Worm (Caenorhabditis elegans) whole organism, L4 larva: ENCODE measurements around the gene Y50D4B.1.
A peak's percentile ranks its signal among the peaks of the same experiment; 100 is the strongest.

ENCODE experiments used
- D1046.2 ChIP-seq: fragments of 200-800 bp; sonication (Bioruptor generic); IDR thresholded peaks from 2 replicates; pipeline ENCODE4 v1.3.6; 2022; ENCODE audit warnings: missing genetic modification characterization, missing compliant biosample characterization
- F10B5.3 ChIP-seq: sonication (generic microtip); optimal IDR thresholded peaks from 2 replicates; lab custom pipeline; 2016; ENCODE audit warnings: mild to moderate bottlenecking, missing genetic modification characterization, missing compliant biosample characterization
- F26F4.8 ChIP-seq: fragments of 200-800 bp; sonication (Bioruptor generic); conservative IDR thresholded peaks from 2 replicates; pipeline ENCODE4 v1.3.6; 2022; ENCODE audit warnings: missing genetic modification characterization, missing compliant biosample characterization
- R02D3.7 ChIP-seq: fragments of 150-350 bp; sonication (generic microtip); optimal IDR thresholded peaks from 3 replicates; lab custom pipeline; 2014; ENCODE audit warnings: missing biosample characterization, missing genetic modification characterization
- Y105C5A.15 ChIP-seq: fragments of 200-800 bp; sonication (Bioruptor generic); IDR thresholded peaks from 2 replicates; pipeline ENCODE4 v1.3.6; 2022; ENCODE audit warnings: missing genetic modification characterization, missing compliant biosample characterization
- Y48G9A.11 ChIP-seq: fragments of 200-800 bp; sonication (Bioruptor generic); IDR thresholded peaks from 2 replicates; pipeline ENCODE4 v1.3.6; 2022; ENCODE audit warnings: missing genetic modification reagents, missing genetic modification characterization, missing compliant biosample characterization
- Y75B8A.6 ChIP-seq: fragments of 200-800 bp; sonication (Bioruptor generic); IDR thresholded peaks from 2 replicates; pipeline ENCODE4 v1.3.6; 2022; ENCODE audit warnings: missing genetic modification reagents, missing genetic modification characterization, missing compliant biosample characterization
- ZK337.2 ChIP-seq: fragments of 200-800 bp; sonication (Bioruptor generic); IDR thresholded peaks from 2 replicates; pipeline ENCODE4 v1.3.6; 2022; ENCODE audit warnings: missing genetic modification reagents, missing genetic modification characterization, missing compliant biosample characterization
- aly-2 ChIP-seq: sonication (generic microtip); optimal IDR thresholded peaks from 2 replicates; lab custom pipeline; 2018; ENCODE audit warnings: missing biosample characterization, missing genetic modification characterization
- arid-1 ChIP-seq: fragments of 200-800 bp; sonication (Bioruptor generic); conservative IDR thresholded peaks from 2 replicates; pipeline ENCODE4 v1.3.6; 2022; ENCODE audit warnings: missing genetic modification reagents, missing genetic modification characterization, missing compliant biosample characterization
- ceh-28 ChIP-seq: fragments of 150-350 bp; optimal IDR thresholded peaks from 2 replicates; lab custom pipeline; 2014; ENCODE audit warnings: missing biosample characterization, missing genetic modification reagents, missing genetic modification characterization
- ceh-32 ChIP-seq: sonication (generic microtip); optimal IDR thresholded peaks from 2 replicates; lab custom pipeline; 2016; ENCODE audit warnings: mild to moderate bottlenecking, missing genetic modification characterization, missing compliant biosample characterization; ENCODE audit not compliant: poor library complexity
- ceh-44 ChIP-seq: fragments of 200-800 bp; sonication (Bioruptor generic); IDR thresholded peaks from 2 replicates; pipeline ENCODE4 v1.3.6; 2022; ENCODE audit warnings: missing genetic modification reagents, missing genetic modification characterization, missing compliant biosample characterization
- ceh-62 ChIP-seq: sonication (generic microtip); optimal IDR thresholded peaks from 2 replicates; lab custom pipeline; 2017; ENCODE audit warnings: missing biosample characterization, missing genetic modification characterization
- ceh-82 ChIP-seq: sonication (generic microtip); optimal IDR thresholded peaks from 2 replicates; lab custom pipeline; 2017; ENCODE audit warnings: missing biosample characterization, missing genetic modification characterization
- daf-12 ChIP-seq: fragments of 150-350 bp; optimal IDR thresholded peaks from 2 replicates; lab custom pipeline; 2014; ENCODE audit warnings: missing biosample characterization, missing genetic modification reagents, missing genetic modification characterization
- dmd-6 ChIP-seq: fragments of 200-800 bp; sonication (Bioruptor generic); IDR thresholded peaks from 2 replicates; pipeline ENCODE4 v1.3.6; 2022; ENCODE audit warnings: missing genetic modification reagents, missing genetic modification characterization, missing compliant biosample characterization
- dmd-9 ChIP-seq: fragments of 200-800 bp; sonication (Bioruptor generic); IDR thresholded peaks from 2 replicates; pipeline ENCODE4 v1.3.6; 2022; ENCODE audit warnings: missing genetic modification reagents, missing genetic modification characterization, missing compliant biosample characterization
- duxl-1 ChIP-seq: sonication (generic microtip); optimal IDR thresholded peaks from 2 replicates; lab custom pipeline; 2016; ENCODE audit warnings: mild to moderate bottlenecking, missing genetic modification characterization, moderate library complexity, missing compliant biosample characterization; ENCODE audit not compliant: poor library complexity
- dve-1 ChIP-seq: sonication (generic microtip); optimal IDR thresholded peaks from 2 replicates; lab custom pipeline; 2017; ENCODE audit warnings: antibody characterized with exemption, mild to moderate bottlenecking, missing genetic modification characterization, missing compliant biosample characterization; ENCODE audit not compliant: insufficient read depth
- egl-27 ChIP-seq: sonication (generic microtip); optimal IDR thresholded peaks from 3 replicates; lab custom pipeline; 2017; ENCODE audit warnings: missing biosample characterization, missing genetic modification reagents, missing genetic modification characterization
- egl-43 ChIP-seq: fragments of 200-800 bp; sonication (Bioruptor generic); IDR thresholded peaks from 2 replicates; pipeline ENCODE4 v1.3.6; 2022; ENCODE audit warnings: missing genetic modification reagents, missing genetic modification characterization, missing compliant biosample characterization
- fkh-10 ChIP-seq: fragments of 150-350 bp; optimal IDR thresholded peaks from 2 replicates; lab custom pipeline; 2014; ENCODE audit warnings: missing biosample characterization, missing genetic modification reagents, missing genetic modification characterization
- hlh-11 ChIP-seq: fragments of 200-800 bp; sonication (Bioruptor generic); optimal IDR thresholded peaks from 2 replicates; lab custom pipeline; 2018; ENCODE audit warnings: mild to moderate bottlenecking, missing genetic modification characterization, missing compliant biosample characterization
- hlh-30 ChIP-seq: sonication (generic microtip); optimal IDR thresholded peaks from 2 replicates; lab custom pipeline; 2017; ENCODE audit warnings: antibody characterized with exemption, mild to moderate bottlenecking, missing genetic modification characterization, missing compliant biosample characterization; ENCODE audit not compliant: insufficient read depth
- lin-29 ChIP-seq: fragments of 200-800 bp; sonication (Bioruptor generic); IDR thresholded peaks from 2 replicates; pipeline ENCODE4 v1.3.6; 2022; ENCODE audit warnings: missing genetic modification reagents, missing genetic modification characterization, missing compliant biosample characterization
- lsy-2 ChIP-seq, 2 experiments: fragments of 150-350 bp in 1 of 2; sonication (generic microtip) in 1 of 2; optimal IDR thresholded peaks; 2 replicates each; lab custom pipeline; 2014 to 2017; ENCODE audit warnings: missing biosample characterization in 2 of 2, missing genetic modification characterization in 2 of 2
- mdl-1 ChIP-seq, 2 experiments: fragments of 150-350 bp in 1 of 2; sonication (generic microtip) in 1 of 2; optimal IDR thresholded peaks; 2 replicates each; lab custom pipeline; 2014 to 2017; ENCODE audit warnings: missing biosample characterization in 2 of 2, missing genetic modification characterization in 2 of 2
- mdt-29 ChIP-seq: fragments of 200-800 bp; sonication (Bioruptor generic); IDR thresholded peaks from 2 replicates; pipeline ENCODE4 v1.3.6; 2022; ENCODE audit warnings: missing genetic modification reagents, missing genetic modification characterization, missing compliant biosample characterization
- mep-1 ChIP-seq: fragments of 150-350 bp; sonication (generic microtip); optimal IDR thresholded peaks from 3 replicates; lab custom pipeline; 2014; ENCODE audit warnings: missing biosample characterization, missing genetic modification characterization
- nhr-10 ChIP-seq: fragments of 150-350 bp; optimal IDR thresholded peaks from 2 replicates; lab custom pipeline; 2014; ENCODE audit warnings: missing biosample characterization, missing genetic modification characterization
- nhr-102 ChIP-seq: sonication (generic microtip); optimal IDR thresholded peaks from 2 replicates; lab custom pipeline; 2016; ENCODE audit warnings: mild to moderate bottlenecking, missing genetic modification characterization, moderate library complexity, missing compliant biosample characterization
- nhr-11 ChIP-seq: fragments of 150-350 bp; optimal IDR thresholded peaks from 2 replicates; lab custom pipeline; 2014; ENCODE audit warnings: missing biosample characterization, missing genetic modification characterization
- nhr-111 ChIP-seq: fragments of 200-800 bp; sonication (Bioruptor generic); optimal IDR thresholded peaks from 2 replicates; lab custom pipeline; 2018; ENCODE audit warnings: mild to moderate bottlenecking, missing genetic modification characterization, missing compliant biosample characterization
- nhr-237 ChIP-seq: sonication (generic microtip); optimal IDR thresholded peaks from 2 replicates; lab custom pipeline; 2017; ENCODE audit warnings: missing biosample characterization, missing genetic modification characterization
- nhr-48 ChIP-seq: sonication (generic microtip); optimal IDR thresholded peaks from 2 replicates; lab custom pipeline; 2016; ENCODE audit warnings: mild to moderate bottlenecking, missing genetic modification characterization, missing compliant biosample characterization
- pha-4 ChIP-seq, 2 experiments: fragments of 150-350 bp in 1 of 2; fragments of 200-800 bp in 1 of 2; sonication (Bioruptor generic) in 1 of 2; IDR thresholded peaks in 1 of 2; optimal IDR thresholded peaks in 1 of 2; 2 replicates each; pipeline versions ENCODE4 v1.3.6 to Lab custom; 2014 to 2022; ENCODE audit warnings: missing genetic modification characterization in 2 of 2, missing genetic modification reagents in 2 of 2, missing biosample characterization in 1 of 2, missing compliant biosample characterization in 1 of 2
- php-3 ChIP-seq: fragments of 200-800 bp; sonication (Bioruptor generic); IDR thresholded peaks from 2 replicates; pipeline ENCODE4 v1.3.6; 2022; ENCODE audit warnings: missing genetic modification reagents, missing genetic modification characterization, missing compliant biosample characterization
- saeg-2 ChIP-seq: fragments of 200-800 bp; sonication (Bioruptor generic); IDR thresholded peaks from 2 replicates; pipeline ENCODE4 v1.3.6; 2022; ENCODE audit warnings: missing genetic modification reagents, missing genetic modification characterization, missing compliant biosample characterization
- set-16 ChIP-seq: fragments of 200-800 bp; sonication (Bioruptor generic); IDR thresholded peaks from 2 replicates; pipeline ENCODE4 v1.3.6; 2022; ENCODE audit warnings: missing genetic modification reagents, missing genetic modification characterization, missing compliant biosample characterization
- skn-1 ChIP-seq: fragments of 150-350 bp; optimal IDR thresholded peaks from 2 replicates; lab custom pipeline; 2014; ENCODE audit warnings: missing biosample characterization, missing genetic modification characterization
- snpc-1.2 ChIP-seq: fragments of 200-800 bp; sonication (Bioruptor generic); IDR thresholded peaks from 2 replicates; pipeline ENCODE4 v1.3.6; 2022; ENCODE audit warnings: missing genetic modification reagents, missing genetic modification characterization, missing compliant biosample characterization
- spr-1 ChIP-seq: sonication (generic microtip); optimal IDR thresholded peaks from 2 replicates; lab custom pipeline; 2016; ENCODE audit warnings: mild to moderate bottlenecking, missing genetic modification characterization, missing compliant biosample characterization
- tra-1 ChIP-seq: fragments of 200-800 bp; sonication (Bioruptor generic); IDR thresholded peaks from 2 replicates; pipeline ENCODE4 v1.3.6; 2022; ENCODE audit warnings: missing genetic modification reagents, missing genetic modification characterization, missing compliant biosample characterization
- unc-130 ChIP-seq: sonication (generic microtip); optimal IDR thresholded peaks from 2 replicates; lab custom pipeline; 2016; ENCODE audit warnings: missing genetic modification reagents, missing genetic modification characterization, missing compliant biosample characterization
- unc-39 ChIP-seq: sonication (generic microtip); optimal IDR thresholded peaks from 2 replicates; lab custom pipeline; 2017; ENCODE audit warnings: missing biosample characterization, missing genetic modification characterization
- zag-1 ChIP-seq: fragments of 150-350 bp; optimal IDR thresholded peaks from 2 replicates; lab custom pipeline; 2014; ENCODE audit warnings: missing biosample characterization, missing genetic modification characterization
- zfp-2 ChIP-seq: sonication (generic microtip); optimal IDR thresholded peaks from 2 replicates; lab custom pipeline; 2016; ENCODE audit warnings: mild to moderate bottlenecking, missing genetic modification characterization, missing compliant biosample characterization
- zip-11 ChIP-seq: fragments of 200-800 bp; sonication (Bioruptor generic); IDR thresholded peaks from 2 replicates; pipeline ENCODE4 v1.3.6; 2022; ENCODE audit warnings: missing genetic modification characterization, missing compliant biosample characterization

The Y50D4B.1 gene

ce11 chrV:1149734-1150669 is 37.2 kb downstream of the Y50D4B.1 start (continued):
- no peak for TF ChIP-seq dve-1 (tag; lab: Kevin White, UChicago)
- peak; percentile 54 for TF ChIP-seq hlh-30
- TF ChIP-seq nhr-111, result no peak
- TF ChIP-seq arid-1, result no peak
- no peak for TF ChIP-seq ZK337.2
- TF ChIP-seq zfp-2 (tag; lab: Kevin White, UChicago), result no peak
- TF ChIP-seq unc-130 (GFP tag; lab: Kevin White, UChicago), result no peak
- no peak for TF ChIP-seq nhr-11 (tag; lab: Kevin White, UChicago)
- TF ChIP-seq ceh-62 (tag; lab: Kevin White, UChicago), result no peak
- no peak for TF ChIP-seq nhr-48
- no peak for TF ChIP-seq dmd-9 (GFP tag; lab: Robert Waterston, UW)
- TF ChIP-seq mdt-29 (GFP tag; lab: Robert Waterston, UW), result no peak
- TF ChIP-seq pha-4 (GFP tag; IDR thresholded peaks at IDR 0.05; lab: Robert Waterston, UW), result no peak
- no peak for TF ChIP-seq pha-4 (tag; optimal IDR thresholded peaks at IDR 0.05; lab: Kevin White, UChicago)
- no peak for TF ChIP-seq aly-2
- no peak for TF ChIP-seq F10B5.3 (tag; lab: Kevin White, UChicago)
- TF ChIP-seq snpc-1.2 (GFP tag; lab: Robert Waterston, UW), result no peak
- TF ChIP-seq ceh-32 (tag; lab: Kevin White, UChicago), result no peak
- peak; percentile 10 for TF ChIP-seq hlh-11
- no peak for TF ChIP-seq ceh-82 (tag; lab: Kevin White, UChicago)
- no peak for TF ChIP-seq dmd-6 (GFP tag; lab: Robert Waterston, UW)
- TF ChIP-seq F26F4.8 (GFP tag; lab: Robert Waterston, UW), result no peak
- TF ChIP-seq mep-1, result no peak
- no peak for TF ChIP-seq mdl-1 (tag; optimal IDR thresholded peaks at IDR 0.05; lab: Kevin White, UChicago)
- TF ChIP-seq zag-1 (tag; lab: Kevin White, UChicago), result no peak
- TF ChIP-seq nhr-237, result peak; percentile 15
- no peak for TF ChIP-seq Y48G9A.11 (GFP tag; lab: Robert Waterston, UW)
- TF ChIP-seq tra-1, result no peak
- no peak for TF ChIP-seq zip-11
- TF ChIP-seq nhr-10 (tag; lab: Kevin White, UChicago), result no peak
- TF ChIP-seq egl-43 (GFP tag; lab: Robert Waterston, UW), result peak; percentile 41; the same call in 1 of the 2 replicates
- TF ChIP-seq lsy-2 (tag; optimal IDR thresholded peaks at IDR 0.05; lab: Kevin White, UChicago), result peak in 1 of 2 experiments; percentile 45
- no peak for TF ChIP-seq daf-12
- no peak for TF ChIP-seq php-3 (GFP tag; lab: Robert Waterston, UW)
- TF ChIP-seq Y105C5A.15, result no peak
- no peak for TF ChIP-seq duxl-1 (tag; lab: Kevin White, UChicago)
- TF ChIP-seq lin-29 (GFP tag; lab: Robert Waterston, UW), result no peak
- TF ChIP-seq spr-1 (tag; lab: Kevin White, UChicago), result no peak
- TF ChIP-seq R02D3.7 (tag; lab: Kevin White, UChicago), result no peak
- TF ChIP-seq ceh-28, result no peak
- TF ChIP-seq unc-39, result no peak
- no peak for TF ChIP-seq D1046.2
- TF ChIP-seq skn-1 (tag; lab: Kevin White, UChicago), result no peak
- no peak for TF ChIP-seq egl-27 (tag; lab: Kevin White, UChicago)
- TF ChIP-seq fkh-10 (GFP tag; lab: Kevin White, UChicago), result peak; percentile 63
- no peak for TF ChIP-seq saeg-2 (GFP tag; lab: Robert Waterston, UW)
- no peak for TF ChIP-seq ceh-44
- TF ChIP-seq nhr-102 (tag; lab: Kevin White, UChicago), result no peak
- no peak for TF ChIP-seq Y75B8A.6
- TF ChIP-seq set-16 (GFP tag; lab: Robert Waterston, UW), result no peak
